Fruit fly (Drosophila melanogaster) whole organism, adult: ENCODE measurements around the gene WRNexo.

Source experiments
- CG11617 ChIP-seq: fragments of 200-800 bp; sonication (Bioruptor generic); optimal IDR thresholded peaks from 2 replicates; lab custom pipeline; 2017; ENCODE audit warnings: mild to moderate bottlenecking, missing biosample characterization, missing genetic modification reagents, missing genetic modification characterization
- CG14711 ChIP-seq: fragments of 200-800 bp; sonication (Bioruptor generic); optimal IDR thresholded peaks from 2 replicates; lab custom pipeline; 2018; ENCODE audit warnings: missing biosample characterization, mild to moderate bottlenecking, missing genetic modification characterization, moderate library complexity
- CG1620 ChIP-seq: fragments of 200-800 bp; sonication (Bioruptor generic); optimal IDR thresholded peaks from 2 replicates; lab custom pipeline; 2016; ENCODE audit warnings: missing biosample characterization, missing genetic modification characterization
- CG7101 ChIP-seq: fragments of 200-800 bp; sonication (Bioruptor generic); optimal IDR thresholded peaks from 2 replicates; lab custom pipeline; 2018; ENCODE audit warnings: missing biosample characterization, mild to moderate bottlenecking, missing genetic modification characterization, moderate library complexity
- Clk ChIP-seq: fragments of 200-800 bp; sonication (Bioruptor generic); optimal IDR thresholded peaks from 2 replicates; lab custom pipeline; 2017; ENCODE audit warnings: missing biosample characterization, missing genetic modification characterization
- kay ChIP-seq: fragments of 200-800 bp; sonication (Bioruptor generic); peaks from one replicate; lab custom pipeline; 2016; ENCODE audit warnings: missing biosample characterization, missing genetic modification characterization, borderline replicate concordance
- ovo ChIP-seq: fragments of 200-800 bp; sonication (Bioruptor generic); optimal IDR thresholded peaks from 2 replicates; lab custom pipeline; 2016; ENCODE audit warnings: missing biosample characterization, missing genetic modification characterization

DNA sequence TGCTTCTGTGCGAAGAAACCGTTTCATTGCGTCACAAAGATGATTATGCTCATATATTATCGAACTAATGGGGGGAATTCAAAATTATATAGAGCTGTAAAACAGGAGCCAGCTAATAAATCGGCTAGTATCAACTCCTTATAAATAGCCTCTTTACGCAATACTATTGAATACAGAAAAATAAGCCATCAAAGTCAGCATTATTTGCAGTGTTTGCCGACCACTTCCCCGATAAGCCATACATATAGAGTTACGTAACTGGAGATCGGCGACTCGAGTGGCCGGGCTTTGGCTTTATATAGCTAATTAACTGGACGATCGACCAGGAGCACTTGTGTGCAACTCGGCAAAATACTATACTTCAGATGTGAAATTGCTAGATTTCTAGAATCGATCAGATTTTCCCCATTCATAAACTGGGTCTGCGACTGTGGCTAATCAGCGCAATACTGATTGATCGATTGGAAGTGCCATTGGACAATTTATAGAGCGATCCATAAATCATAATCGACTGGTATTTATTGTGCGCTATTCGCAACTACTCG, 31.9 kb upstream of the WRNexo start:
- TF ChIP-seq CG11617 (GFP tag; lab: Kevin White, UChicago) (no peak), CG1620 (GFP tag; lab: Kevin White, UChicago) (no peak), Clk (GFP tag; lab: Kevin White, UChicago) (no peak), CG7101 (tag; lab: Kevin White, UChicago) (no peak), ovo (no peak), kay (GFP tag; lab: Kevin White, UChicago) (no peak), CG14711 (tag; lab: Kevin White, UChicago) (no peak)
